Worm (Caenorhabditis elegans) whole organism, young adult: ENCODE data around the gene erfa-3.

Source experiments
- C06A6.2 ChIP-seq: fragments of 200-800 bp; sonication (Bioruptor generic); conservative IDR thresholded peaks from 2 replicates; pipeline ENCODE4 v1.3.6; 2022; ENCODE audit warnings: missing genetic modification characterization, missing compliant biosample characterization
- D2030.7 ChIP-seq: fragments of 200-800 bp; sonication (Bioruptor generic); IDR thresholded peaks from 2 replicates; pipeline ENCODE4 v1.3.6; 2022; ENCODE audit warnings: missing genetic modification reagents, missing genetic modification characterization, missing compliant biosample characterization
- F10E7.11 ChIP-seq: sonication (generic microtip); optimal IDR thresholded peaks from 2 replicates; lab custom pipeline; 2017; ENCODE audit warnings: mild to moderate bottlenecking, missing genetic modification characterization, moderate library complexity, missing compliant biosample characterization
- F23B12.7 ChIP-seq: sonication (generic microtip); optimal IDR thresholded peaks from 2 replicates; lab custom pipeline; 2017; ENCODE audit warnings: missing genetic modification characterization, mild to moderate bottlenecking, missing compliant biosample characterization, antibody characterized with exemption, moderate library complexity; ENCODE audit not compliant: insufficient read depth
- K12H6.12 ChIP-seq: fragments of 200-800 bp; sonication (Bioruptor generic); optimal IDR thresholded peaks from 2 replicates; lab custom pipeline; 2018; ENCODE audit warnings: mild to moderate bottlenecking, missing genetic modification characterization, missing compliant biosample characterization
- T07F8.4 ChIP-seq: sonication (generic microtip); optimal IDR thresholded peaks from 2 replicates; lab custom pipeline; 2016; ENCODE audit warnings: mild to moderate bottlenecking, missing genetic modification characterization, moderate library complexity, missing compliant biosample characterization
- T26A5.8 ChIP-seq: sonication (generic microtip); optimal IDR thresholded peaks from 2 replicates; lab custom pipeline; 2016; ENCODE audit warnings: missing genetic modification characterization, missing compliant biosample characterization
- ZK185.1 ChIP-seq: sonication (generic microtip); optimal IDR thresholded peaks from 2 replicates; lab custom pipeline; 2016; ENCODE audit warnings: mild to moderate bottlenecking, missing genetic modification characterization, missing compliant biosample characterization; ENCODE audit not compliant: poor library complexity, severe bottlenecking
- athp-1 ChIP-seq: sonication (generic microtip); optimal IDR thresholded peaks from 2 replicates; lab custom pipeline; 2017; ENCODE audit warnings: mild to moderate bottlenecking, missing genetic modification characterization, missing compliant biosample characterization
- attf-3 ChIP-seq: fragments of 200-800 bp; sonication (Bioruptor generic); conservative IDR thresholded peaks from 2 replicates; pipeline ENCODE4 v1.3.6; 2022; ENCODE audit warnings: missing genetic modification reagents, missing genetic modification characterization, missing compliant biosample characterization
- attf-5 ChIP-seq: fragments of 200-800 bp; sonication (Bioruptor generic); optimal IDR thresholded peaks from 2 replicates; lab custom pipeline; 2018; ENCODE audit warnings: mild to moderate bottlenecking, missing genetic modification characterization, missing compliant biosample characterization
- ccch-3 ChIP-seq: fragments of 200-800 bp; sonication (Bioruptor generic); optimal IDR thresholded peaks from 2 replicates; lab custom pipeline; 2018; ENCODE audit warnings: mild to moderate bottlenecking, missing genetic modification characterization, missing compliant biosample characterization
- cebp-2 ChIP-seq: fragments of 200-800 bp; sonication (Bioruptor generic); IDR thresholded peaks from 2 replicates; pipeline ENCODE4 v1.3.6; 2022; ENCODE audit warnings: missing genetic modification characterization, missing compliant biosample characterization
- ceh-40 ChIP-seq: fragments of 200-800 bp; sonication (Bioruptor generic); IDR thresholded peaks from 2 replicates; pipeline ENCODE4 v1.3.6; 2022; ENCODE audit warnings: missing genetic modification characterization, missing compliant biosample characterization
- ceh-58 ChIP-seq: fragments of 200-800 bp; sonication (Bioruptor generic); IDR thresholded peaks from 2 replicates; pipeline ENCODE4 v1.3.6; 2022; ENCODE audit warnings: missing genetic modification characterization, missing compliant biosample characterization
- ceh-79 ChIP-seq: sonication (generic microtip); optimal IDR thresholded peaks from 2 replicates; lab custom pipeline; 2017; ENCODE audit warnings: mild to moderate bottlenecking, missing genetic modification characterization, missing compliant biosample characterization
- ceh-91 ChIP-seq: fragments of 200-800 bp; sonication (Bioruptor generic); IDR thresholded peaks from 2 replicates; pipeline ENCODE4 v1.3.6; 2022; ENCODE audit warnings: missing genetic modification reagents, missing genetic modification characterization, missing compliant biosample characterization
- dox-1 ChIP-seq: fragments of 200-800 bp; sonication (Bioruptor generic); IDR thresholded peaks from 2 replicates; pipeline ENCODE4 v1.3.6; 2022; ENCODE audit warnings: missing genetic modification reagents, missing genetic modification characterization, missing compliant biosample characterization
- egl-18 ChIP-seq: fragments of 200-800 bp; sonication (Bioruptor generic); IDR thresholded peaks from 2 replicates; pipeline ENCODE4 v1.3.6; 2022; ENCODE audit warnings: missing genetic modification reagents, missing genetic modification characterization, missing compliant biosample characterization
- egrh-3 ChIP-seq: fragments of 200-800 bp; sonication (Bioruptor generic); IDR thresholded peaks from 2 replicates; pipeline ENCODE4 v1.3.6; 2022; ENCODE audit warnings: missing genetic modification reagents, missing genetic modification characterization, missing compliant biosample characterization
- ekl-4 ChIP-seq: fragments of 200-800 bp; sonication (Bioruptor generic); IDR thresholded peaks from 2 replicates; pipeline ENCODE4 v1.3.6; 2022; ENCODE audit warnings: missing genetic modification reagents, missing genetic modification characterization, missing compliant biosample characterization
- him-1 ChIP-seq: sonication (generic microtip); optimal IDR thresholded peaks from 2 replicates; lab custom pipeline; 2016; ENCODE audit warnings: missing genotype, missing genetic modification reagents, missing genetic modification characterization, missing compliant biosample characterization
- hlh-26 ChIP-seq: fragments of 200-800 bp; sonication (Bioruptor generic); conservative IDR thresholded peaks from 2 replicates; pipeline ENCODE4 v1.3.6; 2022; ENCODE audit warnings: missing genetic modification reagents, missing genetic modification characterization, missing compliant biosample characterization
- hmg-1.2 ChIP-seq: fragments of 200-800 bp; sonication (Bioruptor generic); IDR thresholded peaks from 2 replicates; pipeline ENCODE4 v1.3.6; 2022; ENCODE audit warnings: missing genetic modification reagents, missing genetic modification characterization, missing compliant biosample characterization
- hmg-20 ChIP-seq: fragments of 200-800 bp; sonication (Bioruptor generic); IDR thresholded peaks from 2 replicates; pipeline ENCODE4 v1.3.6; 2022; ENCODE audit warnings: missing genetic modification reagents, missing genetic modification characterization, missing compliant biosample characterization
- hsf-1 ChIP-seq: fragments of 200-800 bp; sonication (Bioruptor generic); IDR thresholded peaks from 2 replicates; pipeline ENCODE4 v1.3.6; 2022; ENCODE audit warnings: missing genetic modification reagents, missing genetic modification characterization, missing compliant biosample characterization
- lag-1 ChIP-seq: fragments of 200-800 bp; sonication (Bioruptor generic); IDR thresholded peaks from 2 replicates; pipeline ENCODE4 v1.3.6; 2022; ENCODE audit warnings: missing genetic modification reagents, missing genetic modification characterization, missing compliant biosample characterization
- lin-40 ChIP-seq: sonication (generic microtip); optimal IDR thresholded peaks from 2 replicates; lab custom pipeline; 2016; ENCODE audit warnings: missing genetic modification characterization, mild to moderate bottlenecking, missing compliant biosample characterization, missing genotype, missing genetic modification reagents
- lin-54 ChIP-seq: fragments of 200-800 bp; sonication (Bioruptor generic); optimal IDR thresholded peaks from 2 replicates; lab custom pipeline; 2018; ENCODE audit warnings: mild to moderate bottlenecking, missing genetic modification characterization, missing compliant biosample characterization
- madf-10 ChIP-seq: sonication (generic microtip); optimal IDR thresholded peaks from 2 replicates; lab custom pipeline; 2016; ENCODE audit warnings: mild to moderate bottlenecking, missing genetic modification characterization, missing compliant biosample characterization
- madf-3 ChIP-seq: fragments of 200-800 bp; sonication (Bioruptor generic); IDR thresholded peaks from 2 replicates; pipeline ENCODE4 v1.3.6; 2022; ENCODE audit warnings: missing genetic modification reagents, missing genetic modification characterization, missing compliant biosample characterization
- madf-6 ChIP-seq: fragments of 200-800 bp; sonication (Bioruptor generic); IDR thresholded peaks from 2 replicates; pipeline ENCODE4 v1.3.6; 2022; ENCODE audit warnings: missing genetic modification reagents, missing genetic modification characterization, missing compliant biosample characterization
- mxl-1 ChIP-seq: sonication (generic microtip); optimal IDR thresholded peaks from 2 replicates; lab custom pipeline; 2016; ENCODE audit warnings: missing genetic modification characterization, missing compliant biosample characterization
- nfya-1 ChIP-seq: sonication (generic microtip); optimal IDR thresholded peaks from 2 replicates; lab custom pipeline; 2017; ENCODE audit warnings: antibody characterized with exemption, missing compliant biosample characterization, missing genetic modification characterization, borderline replicate concordance; ENCODE audit not compliant: insufficient read depth
- nfyb-1 ChIP-seq: fragments of 200-800 bp; sonication (Bioruptor generic); IDR thresholded peaks from 2 replicates; pipeline ENCODE4 v1.3.6; 2022; ENCODE audit warnings: missing genetic modification reagents, missing genetic modification characterization, missing compliant biosample characterization
- nhr-179 ChIP-seq: sonication (generic microtip); optimal IDR thresholded peaks from 2 replicates; lab custom pipeline; 2016; ENCODE audit warnings: mild to moderate bottlenecking, missing genetic modification characterization, missing compliant biosample characterization
- nhr-80 ChIP-seq: sonication (generic microtip); optimal IDR thresholded peaks from 2 replicates; lab custom pipeline; 2016; ENCODE audit warnings: missing genetic modification characterization, missing compliant biosample characterization
- pbrm-1 ChIP-seq: fragments of 200-800 bp; sonication (Bioruptor generic); IDR thresholded peaks from 2 replicates; pipeline ENCODE4 v1.3.6; 2022; ENCODE audit warnings: missing genetic modification reagents, missing genetic modification characterization, missing compliant biosample characterization
- pha-4 ChIP-seq: fragments of 150-350 bp; sonication (generic microtip); optimal IDR thresholded peaks from 2 replicates; lab custom pipeline; 2014; ENCODE audit warnings: missing biosample characterization, missing genetic modification reagents, missing genetic modification characterization
- rcor-1 ChIP-seq: fragments of 200-800 bp; sonication (Bioruptor generic); IDR thresholded peaks from 2 replicates; pipeline ENCODE4 v1.3.6; 2022; ENCODE audit warnings: missing genetic modification reagents, missing genetic modification characterization, missing compliant biosample characterization
- sea-2 ChIP-seq: fragments of 200-800 bp; sonication (Bioruptor generic); IDR thresholded peaks from 2 replicates; pipeline ENCODE4 v1.3.6; 2022; ENCODE audit warnings: missing genetic modification characterization, missing compliant biosample characterization
- snpc-3.4 ChIP-seq: sonication (generic microtip); optimal IDR thresholded peaks from 2 replicates; lab custom pipeline; 2017; ENCODE audit warnings: missing genetic modification characterization, mild to moderate bottlenecking, missing compliant biosample characterization, antibody characterized with exemption, moderate library complexity, missing genotype, missing genetic modification reagents
- somi-1 ChIP-seq: fragments of 200-800 bp; sonication (Bioruptor generic); optimal IDR thresholded peaks from 2 replicates; lab custom pipeline; 2018; ENCODE audit warnings: mild to moderate bottlenecking, missing genetic modification characterization, missing compliant biosample characterization
- tbp1 ChIP-seq: fragments of 200-800 bp; sonication (Bioruptor generic); optimal IDR thresholded peaks from 2 replicates; lab custom pipeline; 2018; ENCODE audit warnings: mild to moderate bottlenecking, missing genetic modification characterization, missing compliant biosample characterization
- zfh-2 ChIP-seq: fragments of 200-800 bp; sonication (Bioruptor generic); conservative IDR thresholded peaks from 2 replicates; pipeline ENCODE4 v1.3.6; 2022; ENCODE audit warnings: missing genetic modification reagents, missing genetic modification characterization, missing compliant biosample characterization
- zim-3 ChIP-seq: sonication (generic microtip); optimal IDR thresholded peaks from 2 replicates; lab custom pipeline; 2017; ENCODE audit warnings: mild to moderate bottlenecking, missing genetic modification characterization, moderate library complexity, missing compliant biosample characterization
- ztf-18 ChIP-seq: sonication (generic microtip); optimal IDR thresholded peaks from 2 replicates; lab custom pipeline; 2016; ENCODE audit warnings: missing genotype, mild to moderate bottlenecking, missing genetic modification characterization, missing compliant biosample characterization
- ztf-28 ChIP-seq: fragments of 200-800 bp; sonication (Bioruptor generic); IDR thresholded peaks from 2 replicates; pipeline ENCODE4 v1.3.6; 2022; ENCODE audit warnings: missing genetic modification reagents, missing genetic modification characterization, missing compliant biosample characterization
- ztf-3 ChIP-seq: fragments of 200-800 bp; sonication (Bioruptor generic); optimal IDR thresholded peaks from 2 replicates; lab custom pipeline; 2018; ENCODE audit warnings: mild to moderate bottlenecking, missing genetic modification characterization, missing compliant biosample characterization

Gene erfa-3

DNA sequence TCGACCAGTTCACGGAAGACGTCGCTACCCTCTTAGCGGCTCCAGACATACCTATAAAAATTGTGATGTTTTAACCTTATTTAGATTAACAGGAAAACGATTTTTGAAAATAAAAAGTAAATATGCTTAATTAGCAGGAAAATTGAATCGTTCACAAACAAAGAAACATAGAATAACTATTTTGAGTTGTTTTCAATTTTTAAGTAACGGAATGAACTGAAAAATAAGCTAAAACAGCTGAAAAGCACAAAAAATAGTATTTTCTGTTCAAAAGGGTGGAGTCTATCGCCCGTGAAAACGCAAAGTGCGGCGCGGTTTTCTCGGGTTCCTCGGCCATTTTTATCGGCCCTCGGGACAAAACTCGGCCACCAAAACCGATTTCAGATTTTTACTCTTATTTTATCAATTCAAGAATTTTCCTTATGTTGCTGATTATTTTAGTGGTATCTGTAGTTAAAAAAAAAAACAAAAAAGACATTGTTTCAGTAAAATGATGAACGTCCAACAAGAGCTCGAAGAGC lies 11.0 kb upstream of the erfa-3 start, which contains the start of the genes atp-5 and lmtr-3:
atp-5 (minus strand) TSS at position 51 of the 521 bp plus-strand sequence.
lmtr-3 (plus strand) TSS at position 370 of the 521 bp plus-strand sequence.
- TF ChIP-seq K12H6.12 (tag; lab: Kevin White, UChicago): no peak
- TF ChIP-seq rcor-1 (GFP tag; lab: Robert Waterston, UW): peak; percentile 56
- no peak for TF ChIP-seq pha-4 (tag; lab: Kevin White, UChicago)
- no peak for TF ChIP-seq ceh-58 (GFP tag; lab: Robert Waterston, UW)
- peak; percentile 67 for TF ChIP-seq lin-54 (GFP tag; lab: Kevin White, UChicago)
- TF ChIP-seq hmg-20 (GFP tag; lab: Robert Waterston, UW): 0 out of 2 replicates have a peak, but pooled peaks have one; percentile 28
- peak; percentile 28 for TF ChIP-seq lin-40 (tag; lab: Kevin White, UChicago)
- TF ChIP-seq nfya-1: no peak
- TF ChIP-seq somi-1 (GFP tag; lab: Kevin White, UChicago): peak; percentile 4
- TF ChIP-seq ZK185.1: peak; percentile 95
- TF ChIP-seq madf-3 (GFP tag; lab: Robert Waterston, UW): 0 out of 2 replicates have a peak, but pooled peaks have one; percentile 58
- no peak for TF ChIP-seq lag-1 (GFP tag; lab: Robert Waterston, UW)
- no peak for TF ChIP-seq hlh-26 (GFP tag; lab: Robert Waterston, UW)
- TF ChIP-seq C06A6.2 (GFP tag; lab: Robert Waterston, UW): 0 out of 2 replicates have a peak, but pooled peaks have one; percentile 22
- no peak for TF ChIP-seq zfh-2 (GFP tag; lab: Robert Waterston, UW)
- peak; percentile 56 for TF ChIP-seq ceh-91
- TF ChIP-seq ztf-3: no peak
- no peak for TF ChIP-seq T07F8.4
- TF ChIP-seq nhr-80 (tag; lab: Kevin White, UChicago): peak; percentile 81
- TF ChIP-seq snpc-3.4 (tag; lab: Kevin White, UChicago): peak; percentile 36
- TF ChIP-seq nfyb-1 (GFP tag; lab: Robert Waterston, UW): no peak
- TF ChIP-seq madf-6 (GFP tag; lab: Robert Waterston, UW): peak; percentile 58; the same call in 1 of the 2 replicates
- TF ChIP-seq tbp1 (GFP tag; lab: Kevin White, UChicago): peak; percentile 47
- TF ChIP-seq ztf-28: peak; percentile 88
- no peak for TF ChIP-seq F10E7.11 (tag; lab: Kevin White, UChicago)
- TF ChIP-seq egrh-3 (GFP tag; lab: Robert Waterston, UW): peak; percentile 67
- peak; percentile 65; the same call in 1 of the 2 replicates for TF ChIP-seq pbrm-1 (GFP tag; lab: Robert Waterston, UW)
- no peak for TF ChIP-seq nhr-179 (tag; lab: Kevin White, UChicago)
- peak; percentile 34 for TF ChIP-seq F23B12.7 (tag; lab: Kevin White, UChicago)
- TF ChIP-seq mxl-1 (tag; lab: Kevin White, UChicago): no peak
- peak; percentile 48 for TF ChIP-seq ztf-18 (tag; lab: Kevin White, UChicago)
- TF ChIP-seq ceh-79: no peak
- peak; percentile 23 for TF ChIP-seq ccch-3 (GFP tag; lab: Kevin White, UChicago)
- peak; percentile 63; the same call in 1 of the 2 replicates for TF ChIP-seq attf-3 (GFP tag; lab: Robert Waterston, UW)
- no peak; the same call in 1 of the 2 replicates for TF ChIP-seq hmg-1.2
- TF ChIP-seq egl-18 (GFP tag; lab: Robert Waterston, UW): no peak
- no peak for TF ChIP-seq T26A5.8
- TF ChIP-seq cebp-2 (GFP tag; lab: Robert Waterston, UW): no peak
- TF ChIP-seq madf-10 (tag; lab: Kevin White, UChicago): peak; percentile 68
- TF ChIP-seq sea-2: no peak
- peak; percentile 85 for TF ChIP-seq D2030.7
- no peak for TF ChIP-seq ceh-40 (GFP tag; lab: Robert Waterston, UW)
- no peak for TF ChIP-seq hsf-1 (GFP tag; lab: Robert Waterston, UW)
- TF ChIP-seq him-1 (tag; lab: Kevin White, UChicago): peak; percentile 4
- TF ChIP-seq athp-1 (tag; lab: Kevin White, UChicago): peak; percentile 47
- TF ChIP-seq zim-3 (tag; lab: Kevin White, UChicago): peak; percentile 28
- peak; percentile 91 for TF ChIP-seq attf-5 (GFP tag; lab: Kevin White, UChicago)
- peak; percentile 93 for TF ChIP-seq dox-1 (GFP tag; lab: Robert Waterston, UW)
- TF ChIP-seq ekl-4 (GFP tag; lab: Robert Waterston, UW): no peak
